Worm (Caenorhabditis elegans) whole organism, L4 larva: Measurements from ENCODE around the gene npl-4.2.

Experiments
- F26F4.8 ChIP-seq: fragments of 200-800 bp; sonication (Bioruptor generic); conservative IDR thresholded peaks from 2 replicates; pipeline ENCODE4 v1.3.6; 2022; ENCODE audit warnings: missing genetic modification characterization, missing compliant biosample characterization
- F44E2.7 ChIP-seq: fragments of 200-800 bp; sonication (Bioruptor generic); IDR thresholded peaks from 2 replicates; pipeline ENCODE4 v2.1.2; 2022; ENCODE audit warnings: missing genetic modification characterization, missing compliant biosample characterization
- T26A8.4 ChIP-seq: fragments of 200-800 bp; sonication (Bioruptor generic); IDR thresholded peaks from 2 replicates; pipeline ENCODE4 v1.3.6; 2022; ENCODE audit warnings: missing genetic modification characterization, missing compliant biosample characterization
- ZK337.2 ChIP-seq: fragments of 200-800 bp; sonication (Bioruptor generic); IDR thresholded peaks from 2 replicates; pipeline ENCODE4 v1.3.6; 2022; ENCODE audit warnings: missing genetic modification reagents, missing genetic modification characterization, missing compliant biosample characterization
- aly-2 ChIP-seq: sonication (generic microtip); optimal IDR thresholded peaks from 2 replicates; lab custom pipeline; 2018; ENCODE audit warnings: missing biosample characterization, missing genetic modification characterization
- ama-1 ChIP-seq: fragments of 150-350 bp; optimal IDR thresholded peaks from 2 replicates; lab custom pipeline; 2014; ENCODE audit warnings: inconsistent platforms, mixed read lengths
- arid-1 ChIP-seq: fragments of 200-800 bp; sonication (Bioruptor generic); conservative IDR thresholded peaks from 2 replicates; pipeline ENCODE4 v1.3.6; 2022; ENCODE audit warnings: missing genetic modification reagents, missing genetic modification characterization, missing compliant biosample characterization
- ceh-28 ChIP-seq: fragments of 150-350 bp; optimal IDR thresholded peaks from 2 replicates; lab custom pipeline; 2014; ENCODE audit warnings: missing biosample characterization, missing genetic modification reagents, missing genetic modification characterization
- ceh-44 ChIP-seq: fragments of 200-800 bp; sonication (Bioruptor generic); IDR thresholded peaks from 2 replicates; pipeline ENCODE4 v1.3.6; 2022; ENCODE audit warnings: missing genetic modification reagents, missing genetic modification characterization, missing compliant biosample characterization
- cey-2 ChIP-seq: sonication (generic microtip); optimal IDR thresholded peaks from 3 replicates; lab custom pipeline; 2017; ENCODE audit warnings: missing genetic modification characterization, mild to moderate bottlenecking, missing compliant biosample characterization, antibody characterized with exemption, borderline replicate concordance; ENCODE audit not compliant: insufficient read depth
- daf-12 ChIP-seq: fragments of 150-350 bp; optimal IDR thresholded peaks from 2 replicates; lab custom pipeline; 2014; ENCODE audit warnings: missing biosample characterization, missing genetic modification reagents, missing genetic modification characterization
- dmd-6 ChIP-seq: fragments of 200-800 bp; sonication (Bioruptor generic); IDR thresholded peaks from 2 replicates; pipeline ENCODE4 v1.3.6; 2022; ENCODE audit warnings: missing genetic modification reagents, missing genetic modification characterization, missing compliant biosample characterization
- dmd-8 ChIP-seq: fragments of 200-800 bp; sonication (Bioruptor generic); IDR thresholded peaks from 2 replicates; pipeline ENCODE4 v1.3.6; 2022; ENCODE audit warnings: missing genetic modification characterization, missing compliant biosample characterization
- dmd-9 ChIP-seq: fragments of 200-800 bp; sonication (Bioruptor generic); IDR thresholded peaks from 2 replicates; pipeline ENCODE4 v1.3.6; 2022; ENCODE audit warnings: missing genetic modification reagents, missing genetic modification characterization, missing compliant biosample characterization
- duxl-1 ChIP-seq: sonication (generic microtip); optimal IDR thresholded peaks from 2 replicates; lab custom pipeline; 2016; ENCODE audit warnings: mild to moderate bottlenecking, missing genetic modification characterization, moderate library complexity, missing compliant biosample characterization; ENCODE audit not compliant: poor library complexity
- dve-1 ChIP-seq: sonication (generic microtip); optimal IDR thresholded peaks from 2 replicates; lab custom pipeline; 2017; ENCODE audit warnings: antibody characterized with exemption, mild to moderate bottlenecking, missing genetic modification characterization, missing compliant biosample characterization; ENCODE audit not compliant: insufficient read depth
- egl-43 ChIP-seq: fragments of 200-800 bp; sonication (Bioruptor generic); IDR thresholded peaks from 2 replicates; pipeline ENCODE4 v1.3.6; 2022; ENCODE audit warnings: missing genetic modification reagents, missing genetic modification characterization, missing compliant biosample characterization
- hif-1 ChIP-seq, 2 experiments: sonication (generic microtip); optimal IDR thresholded peaks; 2 replicates each; lab custom pipeline; 2016 to 2017; ENCODE audit warnings: missing compliant biosample characterization in 2 of 2, missing genetic modification characterization in 2 of 2, missing genetic modification reagents in 2 of 2, missing genotype in 2 of 2, mild to moderate bottlenecking in 1 of 2
- lin-1 ChIP-seq: fragments of 200-800 bp; sonication (Bioruptor generic); IDR thresholded peaks from 2 replicates; pipeline ENCODE4 v1.3.6; 2022; ENCODE audit warnings: missing genetic modification reagents, missing genetic modification characterization, missing compliant biosample characterization
- lin-13 ChIP-seq: fragments of 150-350 bp; optimal IDR thresholded peaks from 2 replicates; lab custom pipeline; 2014; ENCODE audit warnings: missing biosample characterization, missing genetic modification reagents, missing genetic modification characterization
- lin-15B ChIP-seq: fragments of 150-350 bp; sonication (generic microtip); optimal IDR thresholded peaks from 3 replicates; lab custom pipeline; 2014; ENCODE audit warnings: missing biosample characterization, missing genetic modification characterization
- lin-29 ChIP-seq: fragments of 200-800 bp; sonication (Bioruptor generic); IDR thresholded peaks from 2 replicates; pipeline ENCODE4 v1.3.6; 2022; ENCODE audit warnings: missing genetic modification reagents, missing genetic modification characterization, missing compliant biosample characterization
- madf-9 ChIP-seq: fragments of 200-800 bp; sonication (Bioruptor generic); conservative IDR thresholded peaks from 2 replicates; pipeline ENCODE4 v1.3.6; 2022; ENCODE audit warnings: missing genetic modification reagents, missing genetic modification characterization, missing compliant biosample characterization
- mdl-1 ChIP-seq, 2 experiments: fragments of 150-350 bp in 1 of 2; sonication (generic microtip) in 1 of 2; optimal IDR thresholded peaks; 2 replicates each; lab custom pipeline; 2014 to 2017; ENCODE audit warnings: missing biosample characterization in 2 of 2, missing genetic modification characterization in 2 of 2
- mes-2 ChIP-seq: sonication (generic microtip); optimal IDR thresholded peaks from 2 replicates; lab custom pipeline; 2016; ENCODE audit warnings: missing genotype, mild to moderate bottlenecking, missing genetic modification characterization, missing compliant biosample characterization; ENCODE audit not compliant: poor library complexity, severe bottlenecking
- mxl-3 ChIP-seq: fragments of 200-800 bp; sonication (Bioruptor generic); optimal IDR thresholded peaks from 2 replicates; lab custom pipeline; 2018; ENCODE audit warnings: mild to moderate bottlenecking, missing genetic modification characterization, missing compliant biosample characterization
- nhr-102 ChIP-seq: sonication (generic microtip); optimal IDR thresholded peaks from 2 replicates; lab custom pipeline; 2016; ENCODE audit warnings: mild to moderate bottlenecking, missing genetic modification characterization, moderate library complexity, missing compliant biosample characterization
- nhr-111 ChIP-seq: fragments of 200-800 bp; sonication (Bioruptor generic); optimal IDR thresholded peaks from 2 replicates; lab custom pipeline; 2018; ENCODE audit warnings: mild to moderate bottlenecking, missing genetic modification characterization, missing compliant biosample characterization
- nhr-25 ChIP-seq: sonication (generic microtip); optimal IDR thresholded peaks from 2 replicates; lab custom pipeline; 2017; ENCODE audit warnings: missing genetic modification characterization, mild to moderate bottlenecking, missing compliant biosample characterization, antibody characterized with exemption, moderate library complexity, borderline replicate concordance; ENCODE audit not compliant: insufficient read depth
- nhr-28 ChIP-seq: fragments of 150-350 bp; optimal IDR thresholded peaks from 2 replicates; lab custom pipeline; 2014; ENCODE audit warnings: missing biosample characterization, missing genetic modification characterization
- nhr-42 ChIP-seq: fragments of 200-800 bp; sonication (Bioruptor generic); IDR thresholded peaks from 2 replicates; pipeline ENCODE4 v1.3.6; 2022; ENCODE audit warnings: missing genetic modification characterization, missing compliant biosample characterization
- nhr-48 ChIP-seq: sonication (generic microtip); optimal IDR thresholded peaks from 2 replicates; lab custom pipeline; 2016; ENCODE audit warnings: mild to moderate bottlenecking, missing genetic modification characterization, missing compliant biosample characterization
- nhr-6 ChIP-seq: fragments of 150-350 bp; optimal IDR thresholded peaks from 2 replicates; lab custom pipeline; 2014; ENCODE audit warnings: missing biosample characterization, missing genetic modification characterization
- nhr-76 ChIP-seq: fragments of 150-350 bp; optimal IDR thresholded peaks from 2 replicates; lab custom pipeline; 2014; ENCODE audit warnings: missing biosample characterization, missing genetic modification characterization
- pha-4 ChIP-seq, 2 experiments: fragments of 150-350 bp in 1 of 2; fragments of 200-800 bp in 1 of 2; sonication (Bioruptor generic) in 1 of 2; IDR thresholded peaks in 1 of 2; optimal IDR thresholded peaks in 1 of 2; 2 replicates each; pipeline versions ENCODE4 v1.3.6 to Lab custom; 2014 to 2022; ENCODE audit warnings: missing genetic modification characterization in 2 of 2, missing genetic modification reagents in 2 of 2, missing biosample characterization in 1 of 2, missing compliant biosample characterization in 1 of 2
- php-3 ChIP-seq: fragments of 200-800 bp; sonication (Bioruptor generic); IDR thresholded peaks from 2 replicates; pipeline ENCODE4 v1.3.6; 2022; ENCODE audit warnings: missing genetic modification reagents, missing genetic modification characterization, missing compliant biosample characterization
- pqm-1 ChIP-seq: sonication (generic microtip); optimal IDR thresholded peaks from 2 replicates; lab custom pipeline; 2017; ENCODE audit warnings: missing biosample characterization, missing genetic modification characterization
- rbr-2 ChIP-seq: sonication (generic microtip); optimal IDR thresholded peaks from 2 replicates; lab custom pipeline; 2016; ENCODE audit warnings: missing genotype, missing genetic modification characterization, missing compliant biosample characterization
- saeg-2 ChIP-seq: fragments of 200-800 bp; sonication (Bioruptor generic); IDR thresholded peaks from 2 replicates; pipeline ENCODE4 v1.3.6; 2022; ENCODE audit warnings: missing genetic modification reagents, missing genetic modification characterization, missing compliant biosample characterization
- sdz-12 ChIP-seq: fragments of 200-800 bp; sonication (Bioruptor generic); optimal IDR thresholded peaks from 2 replicates; lab custom pipeline; 2018; ENCODE audit warnings: mild to moderate bottlenecking, missing genetic modification characterization, missing compliant biosample characterization
- set-16 ChIP-seq: fragments of 200-800 bp; sonication (Bioruptor generic); IDR thresholded peaks from 2 replicates; pipeline ENCODE4 v1.3.6; 2022; ENCODE audit warnings: missing genetic modification reagents, missing genetic modification characterization, missing compliant biosample characterization
- snpc-4 ChIP-seq: fragments of 150-350 bp; optimal IDR thresholded peaks from 2 replicates; lab custom pipeline; 2014; ENCODE audit warnings: missing biosample characterization, missing genetic modification characterization
- spr-1 ChIP-seq: sonication (generic microtip); optimal IDR thresholded peaks from 2 replicates; lab custom pipeline; 2016; ENCODE audit warnings: mild to moderate bottlenecking, missing genetic modification characterization, missing compliant biosample characterization
- tag-97 ChIP-seq: fragments of 200-800 bp; sonication (Bioruptor generic); IDR thresholded peaks from 2 replicates; pipeline ENCODE4 v1.3.6; 2022; ENCODE audit warnings: missing genetic modification characterization, missing compliant biosample characterization
- unc-130 ChIP-seq: sonication (generic microtip); optimal IDR thresholded peaks from 2 replicates; lab custom pipeline; 2016; ENCODE audit warnings: missing genetic modification reagents, missing genetic modification characterization, missing compliant biosample characterization
- vab-7 ChIP-seq: fragments of 200-800 bp; sonication (Bioruptor generic); IDR thresholded peaks from 2 replicates; pipeline ENCODE4 v1.3.6; 2022; ENCODE audit warnings: missing genetic modification reagents, missing genetic modification characterization, missing compliant biosample characterization
- zag-1 ChIP-seq: fragments of 150-350 bp; optimal IDR thresholded peaks from 2 replicates; lab custom pipeline; 2014; ENCODE audit warnings: missing biosample characterization, missing genetic modification characterization
- ztf-11 ChIP-seq: fragments of 150-350 bp; optimal IDR thresholded peaks from 2 replicates; lab custom pipeline; 2014; ENCODE audit warnings: missing biosample characterization, missing genetic modification characterization

npl-4.2 gene

ce11 chrII:5599326-5600044 lies 23.2 kb upstream of the npl-4.2 start, which contains the start of gene C17G10.10:
Gene C17G10.10, minus strand, starts transcription at chrII:5599376.
- TF ChIP-seq nhr-76 (tag; lab: Kevin White, UChicago) (no peak), nhr-25 (tag; lab: Kevin White, UChicago) (no peak), php-3 (GFP tag; lab: Robert Waterston, UW) (no peak), dmd-8 (GFP tag; lab: Robert Waterston, UW) (no peak), dmd-6 (peak; percentile 72), saeg-2 (GFP tag; lab: Robert Waterston, UW) (no peak), snpc-4 (peak; percentile 93), ceh-44 (GFP tag; lab: Robert Waterston, UW) (0 out of 2 replicates have a peak, but pooled peaks have one; percentile 29), cey-2 (tag; lab: Kevin White, UChicago) (no peak), nhr-48 (tag; lab: Kevin White, UChicago) (peak; percentile 66), lin-1 (peak; percentile 33; the same call in 1 of the 2 replicates), F44E2.7 (no peak), pha-4 (GFP tag; IDR thresholded peaks at IDR 0.05; lab: Robert Waterston, UW) (peak; percentile 50), pha-4 (tag; optimal IDR thresholded peaks at IDR 0.05; lab: Kevin White, UChicago) (peak; percentile 6), madf-9 (GFP tag; lab: Robert Waterston, UW) (no peak), T26A8.4 (GFP tag; lab: Robert Waterston, UW) (peak; percentile 88; the same call in 1 of the 2 replicates), vab-7 (no peak), mdl-1 (tag; optimal IDR thresholded peaks at IDR 0.05; lab: Kevin White, UChicago) (peak; percentile 3 to 64), dmd-9 (GFP tag; lab: Robert Waterston, UW) (0 out of 2 replicates have a peak, but pooled peaks have one; percentile 18), nhr-6 (tag; lab: Kevin White, UChicago) (peak; percentile 53), nhr-111 (GFP tag; lab: Kevin White, UChicago) (peak; percentile 59), duxl-1 (tag; lab: Kevin White, UChicago) (peak; percentile 78), F26F4.8 (GFP tag; lab: Robert Waterston, UW) (no peak), set-16 (GFP tag; lab: Robert Waterston, UW) (no peak), mes-2 (peak; percentile 86), tag-97 (no peak), nhr-42 (GFP tag; lab: Robert Waterston, UW) (peak; percentile 74), sdz-12 (GFP tag; lab: Kevin White, UChicago) (no peak), lin-29 (GFP tag; lab: Robert Waterston, UW) (no peak), lin-15B (tag; lab: Kevin White, UChicago) (no peak), daf-12 (tag; lab: Kevin White, UChicago) (no peak), zag-1 (tag; lab: Kevin White, UChicago) (no peak), mxl-3 (peak; percentile 27), aly-2 (tag; lab: Kevin White, UChicago) (no peak), rbr-2 (tag; lab: Kevin White, UChicago) (peak; percentile 67), ztf-11 (tag; lab: Kevin White, UChicago) (no peak), spr-1 (tag; lab: Kevin White, UChicago) (peak; percentile 76), egl-43 (GFP tag; lab: Robert Waterston, UW) (no peak), nhr-102 (tag; lab: Kevin White, UChicago) (peak; percentile 68), hif-1 (tag; optimal IDR thresholded peaks at IDR 0.05; lab: Kevin White, UChicago) (no peak), lin-13 (GFP tag; lab: Kevin White, UChicago) (peak; percentile 39), nhr-28 (tag; lab: Kevin White, UChicago) (peak; percentile 72), ZK337.2 (GFP tag; lab: Robert Waterston, UW) (no peak), unc-130 (GFP tag; lab: Kevin White, UChicago) (peak; percentile 39), arid-1 (GFP tag; lab: Robert Waterston, UW) (0 out of 2 replicates have a peak, but pooled peaks have one; percentile 44), ceh-28 (tag; lab: Kevin White, UChicago) (no peak), dve-1 (tag; lab: Kevin White, UChicago) (peak; percentile 89), ama-1 (lab: Kevin White, UChicago) (peak; percentile 97), pqm-1 (tag; lab: Kevin White, UChicago) (peak; percentile 33)
